Fruit fly (Drosophila melanogaster) whole organism: Measurements from ENCODE around the gene Cpr64Aa.

Experiments used
- CG8478 ChIP-seq: fragments of >200 bp; optimal IDR thresholded peaks from 2 replicates; lab custom pipeline; 2018; ENCODE audit warnings: inconsistent platforms
- Dll ChIP-seq: fragments of >200 bp; optimal IDR thresholded peaks from 2 replicates; lab custom pipeline; 2017
- EcR ChIP-seq, 2 experiments: fragments of >200 bp; optimal IDR thresholded peaks; 2 replicates each; lab custom pipeline; 2017; ENCODE audit warnings: missing biosample characterization in 2 of 2, missing genetic modification characterization in 2 of 2, missing genetic modification reagents in 2 of 2
- pan ChIP-seq: fragments of >200 bp; optimal IDR thresholded peaks from 2 replicates; lab custom pipeline; 2017
- psq ChIP-seq: fragments of >200 bp; optimal IDR thresholded peaks from 2 replicates; lab custom pipeline; 2017
- usp ChIP-seq: fragments of >200 bp; optimal IDR thresholded peaks from 2 replicates; lab custom pipeline; 2017; ENCODE audit warnings: missing biosample characterization, missing genetic modification characterization, mixed read lengths

DNA sequence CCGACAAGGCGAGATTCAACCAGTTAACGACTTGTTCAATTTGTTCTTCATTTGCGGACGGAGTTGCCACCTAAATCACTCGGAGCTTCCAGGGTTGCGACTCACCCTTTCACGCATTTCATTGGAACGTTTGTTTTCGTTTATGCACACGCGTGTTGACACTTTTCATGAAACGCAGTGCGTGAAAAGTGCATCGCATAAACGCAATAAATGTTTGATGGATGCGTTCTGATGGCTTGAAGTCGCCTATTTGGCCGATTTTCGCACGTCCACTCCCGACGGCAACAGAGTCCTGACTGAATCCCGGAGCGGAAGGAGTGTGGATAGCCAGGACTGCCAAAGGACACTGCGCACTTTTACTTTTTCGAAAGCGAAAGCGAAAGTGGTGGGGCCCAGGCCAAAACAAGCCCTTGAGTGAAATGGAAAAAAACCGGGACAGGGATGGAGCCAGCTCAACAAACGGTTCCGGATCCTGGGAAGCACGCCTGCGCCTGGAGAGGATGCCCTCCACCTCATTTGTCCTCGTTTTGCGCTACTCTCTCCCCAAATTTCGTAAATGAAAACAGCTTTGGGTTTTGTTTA is 30.9 kb downstream of the Cpr64Aa start, which contains the start of gene Teh4:
- no peak for TF ChIP-seq psq (lab: Kevin White, UChicago)
- TF ChIP-seq pan (lab: Kevin White, UChicago): no peak
- TF ChIP-seq EcR (GFP tag; optimal IDR thresholded peaks at IDR 0.05; lab: Kevin White, UChicago): no peak
- no peak for TF ChIP-seq CG8478
- no peak for TF ChIP-seq usp (GFP tag; lab: Kevin White, UChicago)
- TF ChIP-seq Dll: no peak
